Fruit fly (Drosophila melanogaster) whole organism, embryonic: ENCODE data around the gene CG31960.

ENCODE experiments used
- Antp ChIP-seq: fragments of 200-800 bp; sonication (Bioruptor generic); optimal IDR thresholded peaks from 3 replicates; lab custom pipeline; 2016; ENCODE audit warnings: missing biosample characterization, missing genetic modification characterization
- Asciz ChIP-seq: fragments of 200-800 bp; sonication (Bioruptor generic); optimal IDR thresholded peaks from 2 replicates; lab custom pipeline; 2017; ENCODE audit warnings: missing biosample characterization, mild to moderate bottlenecking, missing genetic modification characterization, missing genetic modification reagents
- Awh ChIP-seq: fragments of 200-800 bp; sonication (Bioruptor generic); IDR thresholded peaks from 2 replicates; pipeline ENCODE4, ENCODE4 v1.3.6; 2022; ENCODE audit warnings: missing biosample characterization, missing genetic modification characterization
- B-H2 ChIP-seq: fragments of 200-800 bp; sonication (Bioruptor generic); optimal IDR thresholded peaks from 2 replicates; lab custom pipeline; 2018; ENCODE audit warnings: missing biosample characterization, mild to moderate bottlenecking, missing genetic modification characterization
- Bteb2 ChIP-seq: fragments of 200-800 bp; sonication (Bioruptor generic); optimal IDR thresholded peaks from 2 replicates; lab custom pipeline; 2016; ENCODE audit warnings: missing biosample characterization, missing genetic modification characterization
- CG1024 ChIP-seq: fragments of 200-800 bp; sonication (Bioruptor generic); IDR thresholded peaks from 2 replicates; pipeline ENCODE4 v1.3.6; 2022; ENCODE audit warnings: missing biosample characterization, missing genetic modification characterization
- CG10366 ChIP-seq: fragments of 200-800 bp; sonication (Bioruptor generic); IDR thresholded peaks from 2 replicates; pipeline ENCODE4 v1.3.6; 2022; ENCODE audit warnings: missing biosample characterization, missing genetic modification characterization
- CG12659 ChIP-seq: fragments of 200-800 bp; sonication (Bioruptor generic); optimal IDR thresholded peaks from 3 replicates; lab custom pipeline; 2017; ENCODE audit warnings: mild to moderate bottlenecking, missing biosample characterization, missing genetic modification reagents, missing genetic modification characterization
- CG15269 ChIP-seq: fragments of 200-800 bp; sonication (Bioruptor generic); optimal IDR thresholded peaks from 2 replicates; lab custom pipeline; 2018; ENCODE audit warnings: missing biosample characterization, mild to moderate bottlenecking, missing genetic modification characterization, moderate library complexity
- CG15601 ChIP-seq: fragments of 200-800 bp; sonication (Bioruptor generic); optimal IDR thresholded peaks from 3 replicates; lab custom pipeline; 2019; ENCODE audit warnings: missing biosample characterization, mild to moderate bottlenecking, missing genetic modification characterization, moderate library complexity
- CG17328 ChIP-seq: fragments of 200-800 bp; sonication (Bioruptor generic); IDR thresholded peaks from 2 replicates; pipeline ENCODE4 v1.3.6; 2022; ENCODE audit warnings: missing biosample characterization, missing genetic modification characterization
- CG17385 ChIP-seq: fragments of 200-800 bp; sonication (Bioruptor generic); optimal IDR thresholded peaks from 3 replicates; lab custom pipeline; 2018; ENCODE audit warnings: missing biosample characterization, mild to moderate bottlenecking, missing genetic modification characterization
- CG3163 ChIP-seq: fragments of 200-800 bp; sonication (Bioruptor generic); optimal IDR thresholded peaks from 3 replicates; lab custom pipeline; 2016; ENCODE audit warnings: missing biosample characterization, missing genetic modification characterization
- CG33213 ChIP-seq: fragments of 200-800 bp; sonication (Bioruptor generic); optimal IDR thresholded peaks from 3 replicates; lab custom pipeline; 2016; ENCODE audit warnings: missing biosample characterization, missing genetic modification characterization
- CG34376 ChIP-seq: fragments of 200-800 bp; sonication (Bioruptor generic); optimal IDR thresholded peaks from 2 replicates; lab custom pipeline; 2018; ENCODE audit warnings: missing biosample characterization, mild to moderate bottlenecking, missing genetic modification characterization
- CG4424 ChIP-seq: fragments of 200-800 bp; sonication (Bioruptor generic); optimal IDR thresholded peaks from 3 replicates; lab custom pipeline; 2016; ENCODE audit warnings: missing biosample characterization, missing genetic modification characterization
- CG4854 ChIP-seq: fragments of 200-800 bp; sonication (Bioruptor generic); optimal IDR thresholded peaks from 2 replicates; lab custom pipeline; 2016; ENCODE audit warnings: missing biosample characterization, missing genetic modification characterization, inconsistent platforms
- CG7556 ChIP-seq: fragments of 200-800 bp; sonication (Bioruptor generic); optimal IDR thresholded peaks from 2 replicates; lab custom pipeline; 2017; ENCODE audit warnings: missing biosample characterization, mild to moderate bottlenecking, missing genetic modification characterization
- CG7839 ChIP-seq: fragments of 200-800 bp; sonication (Bioruptor generic); optimal IDR thresholded peaks from 3 replicates; lab custom pipeline; 2018; ENCODE audit warnings: missing biosample characterization, mild to moderate bottlenecking, missing genetic modification characterization, moderate library complexity
- CG7987 ChIP-seq: fragments of 200-800 bp; sonication (Bioruptor generic); optimal IDR thresholded peaks from 2 replicates; lab custom pipeline; 2018; ENCODE audit warnings: missing biosample characterization, mild to moderate bottlenecking, missing genetic modification characterization, moderate library complexity
- CG9727 ChIP-seq: fragments of 200-800 bp; sonication (Bioruptor generic); optimal IDR thresholded peaks from 3 replicates; lab custom pipeline; 2017; ENCODE audit warnings: missing biosample characterization, mild to moderate bottlenecking, missing genetic modification characterization
- Camta ChIP-seq: fragments of 200-800 bp; sonication (Bioruptor generic); optimal IDR thresholded peaks from 2 replicates; lab custom pipeline; 2016; ENCODE audit warnings: missing biosample characterization, missing genetic modification characterization
- Doc2 ChIP-seq: fragments of 200-800 bp; sonication (Bioruptor generic); IDR thresholded peaks from 2 replicates; pipeline ENCODE4 v1.3.6; 2022; ENCODE audit warnings: missing biosample characterization, missing genetic modification characterization
- Dref ChIP-seq: fragments of 200-800 bp; sonication (Bioruptor generic); IDR thresholded peaks from 2 replicates; pipeline ENCODE4 v1.3.6; 2022; ENCODE audit warnings: missing biosample characterization, missing genetic modification characterization
- E2f2 ChIP-seq: fragments of 200-800 bp; sonication (Bioruptor generic); IDR thresholded peaks from 2 replicates; pipeline ENCODE4 v1.3.6; 2022; ENCODE audit warnings: missing biosample characterization, missing genetic modification characterization
- Gsc ChIP-seq: fragments of 200-800 bp; sonication (Bioruptor generic); IDR thresholded peaks from 2 replicates; pipeline ENCODE4 v1.3.6; 2022; ENCODE audit warnings: missing biosample characterization, missing genetic modification characterization
- H2.0 ChIP-seq: fragments of 200-800 bp; sonication (Bioruptor generic); IDR thresholded peaks from 2 replicates; pipeline ENCODE4 v1.3.6; 2022; ENCODE audit warnings: missing biosample characterization, missing genetic modification characterization
- Hr78 ChIP-seq, 2 experiments: fragments of 200-800 bp in 1 of 2; fragments of >200 bp in 1 of 2; sonication (Bioruptor generic) in 1 of 2; optimal IDR thresholded peaks; 2 replicates each; lab custom pipeline; 2017 to 2019; ENCODE audit warnings: missing biosample characterization in 2 of 2, missing genetic modification characterization in 2 of 2, mild to moderate bottlenecking in 1 of 2, moderate library complexity in 1 of 2
- Lim3 ChIP-seq: fragments of 200-800 bp; sonication (Bioruptor generic); IDR thresholded peaks from 2 replicates; pipeline ENCODE4 v1.3.6; 2022; ENCODE audit warnings: missing biosample characterization, missing genetic modification characterization
- Sry-δ ChIP-seq: fragments of 200-800 bp; sonication (Bioruptor generic); optimal IDR thresholded peaks from 2 replicates; lab custom pipeline; 2016; ENCODE audit warnings: missing biosample characterization, missing genetic modification characterization
- Tbp ChIP-seq: fragments of >200 bp; optimal IDR thresholded peaks from 2 replicates; lab custom pipeline; 2018; ENCODE audit warnings: missing biosample characterization, missing genetic modification characterization
- bcd ChIP-seq: fragments of 200-800 bp; sonication (Bioruptor generic); optimal IDR thresholded peaks from 2 replicates; lab custom pipeline; 2017; ENCODE audit warnings: missing biosample characterization, mild to moderate bottlenecking, missing genetic modification characterization
- dati ChIP-seq: fragments of 200-800 bp; sonication (Bioruptor generic); IDR thresholded peaks from 2 replicates; pipeline ENCODE4 v1.3.6; 2022; ENCODE audit warnings: missing biosample characterization, missing genetic modification characterization
- gt ChIP-seq: fragments of 200-800 bp; sonication (Bioruptor generic); IDR thresholded peaks from 2 replicates; pipeline ENCODE4 v1.3.6; 2022; ENCODE audit warnings: missing biosample characterization, missing genetic modification characterization
- lbe ChIP-seq: fragments of 200-800 bp; sonication (Bioruptor generic); optimal IDR thresholded peaks from 2 replicates; lab custom pipeline; 2016; ENCODE audit warnings: missing biosample characterization, mild to moderate bottlenecking, missing genetic modification characterization
- maf-S ChIP-seq: fragments of 200-800 bp; sonication (Bioruptor generic); optimal IDR thresholded peaks from 2 replicates; lab custom pipeline; 2016; ENCODE audit warnings: missing biosample characterization, missing genetic modification characterization
- mirr ChIP-seq: fragments of 200-800 bp; sonication (Bioruptor generic); optimal IDR thresholded peaks from 3 replicates; lab custom pipeline; 2018; ENCODE audit warnings: missing biosample characterization, mild to moderate bottlenecking, missing genetic modification characterization
- mld ChIP-seq: fragments of 200-800 bp; sonication (Bioruptor generic); IDR thresholded peaks from 3 replicates; pipeline ENCODE4 v1.3.6; 2022; ENCODE audit warnings: missing biosample characterization, missing genetic modification characterization; ENCODE audit not compliant: partially characterized antibody
- nau ChIP-seq: fragments of 200-800 bp; sonication (Bioruptor generic); optimal IDR thresholded peaks from 3 replicates; lab custom pipeline; 2017; ENCODE audit warnings: missing biosample characterization, mild to moderate bottlenecking, missing genetic modification characterization, missing genetic modification reagents
- org-1 ChIP-seq: fragments of 200-800 bp; sonication (Bioruptor generic); optimal IDR thresholded peaks from 2 replicates; lab custom pipeline; 2017; ENCODE audit warnings: missing biosample characterization, missing genetic modification characterization
- otp ChIP-seq: fragments of 200-800 bp; sonication (Bioruptor generic); IDR thresholded peaks from 3 replicates; pipeline ENCODE4, ENCODE4 v1.3.6; 2022; ENCODE audit warnings: missing biosample characterization, missing genetic modification characterization
- pros ChIP-seq: fragments of 200-800 bp; sonication (Bioruptor generic); optimal IDR thresholded peaks from 3 replicates; lab custom pipeline; 2019; ENCODE audit warnings: missing biosample characterization, mild to moderate bottlenecking, missing genetic modification characterization, moderate library complexity
- psq ChIP-seq: fragments of 200-800 bp; sonication (Bioruptor generic); optimal IDR thresholded peaks from 2 replicates; lab custom pipeline; 2017; ENCODE audit warnings: missing biosample characterization, missing genetic modification characterization
- run ChIP-seq: fragments of 200-800 bp; sonication (Bioruptor generic); optimal IDR thresholded peaks from 3 replicates; lab custom pipeline; 2018; ENCODE audit warnings: missing biosample characterization, mild to moderate bottlenecking, missing genetic modification characterization
- sima ChIP-seq: fragments of 200-800 bp; sonication (Bioruptor generic); optimal IDR thresholded peaks from 2 replicates; lab custom pipeline; 2016; ENCODE audit warnings: missing biosample characterization, missing genetic modification characterization
- so ChIP-seq: fragments of 200-800 bp; sonication (Bioruptor generic); IDR thresholded peaks from 3 replicates; pipeline ENCODE4 v1.3.6; 2022; ENCODE audit warnings: missing biosample characterization, missing genetic modification characterization
- sob ChIP-seq: fragments of 200-800 bp; sonication (Bioruptor generic); IDR thresholded peaks from 2 replicates; pipeline ENCODE4 v1.3.6; 2022; ENCODE audit warnings: missing biosample characterization, missing genetic modification characterization
- tin ChIP-seq: fragments of 200-800 bp; sonication (Bioruptor generic); optimal IDR thresholded peaks from 3 replicates; lab custom pipeline; 2016; ENCODE audit warnings: missing biosample characterization, missing genetic modification characterization
- tna ChIP-seq: fragments of 200-800 bp; sonication (Bioruptor generic); IDR thresholded peaks from 2 replicates; pipeline ENCODE4 v1.3.6; 2022; ENCODE audit warnings: missing biosample characterization, missing genetic modification characterization; ENCODE audit not compliant: partially characterized antibody
- toy ChIP-seq: fragments of 200-800 bp; sonication (Bioruptor generic); IDR thresholded peaks from 2 replicates; pipeline ENCODE4 v1.3.6; 2022; ENCODE audit warnings: missing biosample characterization, missing genetic modification characterization

Gene CG31960

dm6 chr2L:3804641-3805273 lies 20.0 kb downstream of the CG31960 start (continued):
- TF ChIP-seq CG4854 (GFP tag; lab: Kevin White, UChicago) (peak; percentile 96), Camta (GFP tag; lab: Kevin White, UChicago) (peak; percentile 97), H2.0 (GFP tag; lab: Robert Waterston, UW) (peak; percentile 97), CG3163 (GFP tag; lab: Kevin White, UChicago) (peak; percentile 91), CG12659 (GFP tag; lab: Kevin White, UChicago) (peak; percentile 98), toy (GFP tag; lab: Robert Waterston, UW) (peak; percentile 91), Sry-δ (peak; percentile 77), CG4424 (GFP tag; lab: Kevin White, UChicago) (peak; percentile 97), org-1 (GFP tag; lab: Kevin White, UChicago) (peak; percentile 98), nau (peak; percentile 99), Gsc (GFP tag; lab: Robert Waterston, UW) (peak; percentile 95), Antp (GFP tag; lab: Kevin White, UChicago) (peak; percentile 98), CG7839 (tag; lab: Kevin White, UChicago) (peak; percentile 99), run (tag; lab: Kevin White, UChicago) (peak; percentile 98), mld (GFP tag; lab: Robert Waterston, UW) (no peak), tna (no peak), CG17385 (peak; percentile 99), Asciz (GFP tag; lab: Kevin White, UChicago) (peak; percentile 99), sima (peak; percentile 97), mirr (GFP tag; lab: Kevin White, UChicago) (peak; percentile 98), tin (GFP tag; lab: Kevin White, UChicago) (peak; percentile 97), Bteb2 (GFP tag; lab: Kevin White, UChicago) (peak; percentile 96), CG7556 (GFP tag; lab: Kevin White, UChicago) (peak; percentile 96), CG15269 (tag; lab: Kevin White, UChicago) (peak; percentile 99), pros (peak; percentile 78), Dref (GFP tag; lab: Robert Waterston, UW) (peak; percentile 30; the same call in 1 of the 2 replicates), psq (GFP tag; lab: Kevin White, UChicago) (peak; percentile 88), CG7987 (peak; percentile 97), Awh (peak; percentile 98), Tbp (GFP tag; lab: Kevin White, UChicago) (no peak), otp (GFP tag; lab: Robert Waterston, UW) (peak; percentile 98), B-H2 (peak; percentile 96), maf-S (GFP tag; lab: Kevin White, UChicago) (peak; percentile 95), CG9727 (GFP tag; lab: Kevin White, UChicago) (peak; percentile 94), CG1024 (peak; percentile 93), Lim3 (peak; percentile 92), gt (peak; percentile 94), Doc2 (GFP tag; lab: Robert Waterston, UW) (peak; percentile 92), CG15601 (tag; lab: Kevin White, UChicago) (peak; percentile 98), Hr78 (GFP tag; optimal IDR thresholded peaks at IDR 0.05; lab: Kevin White, UChicago) (peak in 1 of 2 experiments; percentile 94), sob (GFP tag; lab: Robert Waterston, UW) (peak; percentile 97), lbe (peak; percentile 44), bcd (GFP tag; lab: Kevin White, UChicago) (peak; percentile 98), so (peak; percentile 98), CG17328 (peak; percentile 98), CG10366 (GFP tag; lab: Robert Waterston, UW) (peak; percentile 98), CG33213 (GFP tag; lab: Kevin White, UChicago) (peak; percentile 98), dati (GFP tag; lab: Robert Waterston, UW) (peak; percentile 96), CG34376 (GFP tag; lab: Kevin White, UChicago) (peak; percentile 97), E2f2 (GFP tag; lab: Robert Waterston, UW) (peak; percentile 87)
